Fruit fly (Drosophila melanogaster) Kc167 (cell line): ENCODE measurements around the gene RhoGAP18B.

Experiments
- Myc ChIP-seq: fragments of >200 bp; optimal IDR thresholded peaks from 2 replicates; lab custom pipeline; 2017; ENCODE audit warnings: missing external identifiers
- Sin3A ChIP-seq: fragments of >200 bp; optimal IDR thresholded peaks from 2 replicates; lab custom pipeline; 2018; ENCODE audit warnings: missing external identifiers
- h ChIP-seq: fragments of >200 bp; optimal IDR thresholded peaks from 3 replicates; lab custom pipeline; 2018; ENCODE audit warnings: missing external identifiers
- insv ChIP-seq: fragments of >200 bp; optimal IDR thresholded peaks from 3 replicates; lab custom pipeline; 2018; ENCODE audit warnings: missing external identifiers
- psq ChIP-seq: fragments of >200 bp; optimal IDR thresholded peaks from 2 replicates; lab custom pipeline; 2017; ENCODE audit warnings: missing external identifiers
- ttk ChIP-seq: sonication (Bioruptor generic); optimal IDR thresholded peaks from 2 replicates; lab custom pipeline; 2017; ENCODE audit warnings: missing external identifiers

dm6 chrX:19155922-19156437 is 10.9 kb downstream of the RhoGAP18B start:
- TF ChIP-seq Sin3A (lab: Kevin White, UChicago) = no peak
- no peak for TF ChIP-seq insv (lab: Kevin White, UChicago)
- TF ChIP-seq Myc = no peak
- TF ChIP-seq ttk (lab: Kevin White, UChicago) = no peak
- no peak for TF ChIP-seq h (lab: Kevin White, UChicago)
- TF ChIP-seq psq (lab: Kevin White, UChicago) = no peak
